Fruit fly (Drosophila melanogaster) whole organism, embryonic: ENCODE data around the gene Pxd.

Source experiments
- Atf3 ChIP-seq: fragments of 200-800 bp; sonication (Bioruptor generic); optimal IDR thresholded peaks from 3 replicates; lab custom pipeline; 2016; ENCODE audit warnings: missing biosample characterization, missing genetic modification characterization
- Bgb ChIP-seq: fragments of 200-800 bp; sonication (Bioruptor generic); IDR thresholded peaks from 2 replicates; pipeline ENCODE4 v1.3.6; 2022; ENCODE audit warnings: missing biosample characterization, missing genetic modification characterization; ENCODE audit not compliant: partially characterized antibody
- Blimp-1 ChIP-seq: fragments of 200-800 bp; sonication (Bioruptor generic); optimal IDR thresholded peaks from 3 replicates; lab custom pipeline; 2018; ENCODE audit warnings: missing biosample characterization, missing genetic modification characterization, mild to moderate bottlenecking, moderate library complexity, missing genetic modification reagents
- CG10209 ChIP-seq: fragments of 200-800 bp; sonication (Bioruptor generic); optimal IDR thresholded peaks from 3 replicates; lab custom pipeline; 2017; ENCODE audit warnings: missing biosample characterization, mild to moderate bottlenecking, missing genetic modification characterization, missing genetic modification reagents
- CG10543 ChIP-seq: fragments of 200-800 bp; sonication (Bioruptor generic); optimal IDR thresholded peaks from 3 replicates; lab custom pipeline; 2017; ENCODE audit warnings: missing biosample characterization, mild to moderate bottlenecking, missing genetic modification characterization, moderate library complexity
- CG10979 ChIP-seq: fragments of 200-800 bp; sonication (Bioruptor generic); optimal IDR thresholded peaks from 2 replicates; lab custom pipeline; 2018; ENCODE audit warnings: missing biosample characterization, mild to moderate bottlenecking, missing genetic modification characterization, moderate library complexity
- CG1233 ChIP-seq: fragments of 200-800 bp; sonication (Bioruptor generic); optimal IDR thresholded peaks from 4 replicates; lab custom pipeline; 2018; ENCODE audit warnings: missing biosample characterization, mild to moderate bottlenecking, missing genetic modification characterization
- CG13287 ChIP-seq: fragments of 200-800 bp; sonication (Bioruptor generic); IDR thresholded peaks from 2 replicates; pipeline ENCODE4 v1.3.6; 2022; ENCODE audit warnings: missing biosample characterization, missing genetic modification characterization; ENCODE audit not compliant: partially characterized antibody
- CG15601 ChIP-seq: fragments of 200-800 bp; sonication (Bioruptor generic); optimal IDR thresholded peaks from 3 replicates; lab custom pipeline; 2019; ENCODE audit warnings: missing biosample characterization, mild to moderate bottlenecking, missing genetic modification characterization, moderate library complexity
- CG16815 ChIP-seq: fragments of 200-800 bp; sonication (Bioruptor generic); optimal IDR thresholded peaks from 3 replicates; lab custom pipeline; 2017; ENCODE audit warnings: missing biosample characterization, mild to moderate bottlenecking, missing genetic modification characterization
- CG1832 ChIP-seq: fragments of 200-800 bp; sonication (Bioruptor generic); optimal IDR thresholded peaks from 2 replicates; lab custom pipeline; 2017; ENCODE audit warnings: missing biosample characterization, mild to moderate bottlenecking, missing genetic modification characterization, inconsistent platforms
- CG18764 ChIP-seq: fragments of 200-800 bp; sonication (Bioruptor generic); optimal IDR thresholded peaks from 3 replicates; lab custom pipeline; 2016; ENCODE audit warnings: missing biosample characterization, missing genetic modification characterization
- CG2889 ChIP-seq: fragments of 200-800 bp; sonication (Bioruptor generic); IDR thresholded peaks from 3 replicates; pipeline ENCODE4 v1.3.6; 2022; ENCODE audit warnings: missing biosample characterization, missing genetic modification characterization
- CG30431 ChIP-seq: fragments of 200-800 bp; sonication (Bioruptor generic); optimal IDR thresholded peaks from 2 replicates; lab custom pipeline; 2017; ENCODE audit warnings: missing biosample characterization, missing genetic modification characterization
- CG31388 ChIP-seq: fragments of 200-800 bp; sonication (Bioruptor generic); optimal IDR thresholded peaks from 2 replicates; lab custom pipeline; 2016; ENCODE audit warnings: missing biosample characterization, missing genetic modification characterization
- CG32772 ChIP-seq: fragments of 200-800 bp; sonication (Bioruptor generic); IDR thresholded peaks from 2 replicates; pipeline ENCODE4 v1.3.6; 2022; ENCODE audit warnings: missing biosample characterization, missing genetic modification characterization
- CG4404 ChIP-seq: fragments of 200-800 bp; sonication (Bioruptor generic); IDR thresholded peaks from 2 replicates; pipeline ENCODE4 v1.3.6; 2022; ENCODE audit warnings: missing biosample characterization, missing genetic modification characterization
- CG5180 ChIP-seq: fragments of 200-800 bp; sonication (Bioruptor generic); optimal IDR thresholded peaks from 3 replicates; lab custom pipeline; 2017; ENCODE audit warnings: missing biosample characterization, missing genetic modification characterization, mild to moderate bottlenecking, moderate library complexity, missing genetic modification reagents
- CG6854 ChIP-seq: fragments of 200-800 bp; sonication (Bioruptor generic); optimal IDR thresholded peaks from 3 replicates; lab custom pipeline; 2017; ENCODE audit warnings: missing biosample characterization, mild to moderate bottlenecking, missing genetic modification characterization
- CG7372 ChIP-seq: fragments of 200-800 bp; sonication (Bioruptor generic); IDR thresholded peaks from 2 replicates; pipeline ENCODE4 v1.3.6; 2022; ENCODE audit warnings: missing biosample characterization, missing genetic modification characterization
- CG8924 ChIP-seq: fragments of 200-800 bp; optimal IDR thresholded peaks from 3 replicates; lab custom pipeline; 2019; ENCODE audit warnings: missing biosample characterization, mild to moderate bottlenecking, missing genetic modification characterization, moderate library complexity
- CG9817 ChIP-seq: fragments of 200-800 bp; sonication (Bioruptor generic); optimal IDR thresholded peaks from 2 replicates; lab custom pipeline; 2018; ENCODE audit warnings: missing biosample characterization, mild to moderate bottlenecking, missing genetic modification characterization, moderate library complexity
- CTCF ChIP-seq: fragments of 200-800 bp; sonication (Bioruptor generic); optimal IDR thresholded peaks from 2 replicates; lab custom pipeline; 2017; ENCODE audit warnings: missing biosample characterization, mild to moderate bottlenecking, missing genetic modification characterization, moderate library complexity
- D19A ChIP-seq: fragments of 200-800 bp; optimal IDR thresholded peaks from 3 replicates; lab custom pipeline; 2019; ENCODE audit warnings: missing biosample characterization, mild to moderate bottlenecking, missing genetic modification characterization, moderate library complexity
- D19B ChIP-seq: fragments of 200-800 bp; sonication (Bioruptor generic); optimal IDR thresholded peaks from 2 replicates; lab custom pipeline; 2017; ENCODE audit warnings: missing biosample characterization, mild to moderate bottlenecking, missing genetic modification characterization
- Dbx ChIP-seq: fragments of 200-800 bp; sonication (Bioruptor generic); IDR thresholded peaks from 3 replicates; pipeline ENCODE4 v1.3.6; 2022; ENCODE audit warnings: missing biosample characterization, missing genetic modification characterization
- ERR ChIP-seq: fragments of 200-800 bp; sonication (Bioruptor generic); optimal IDR thresholded peaks from 2 replicates; lab custom pipeline; 2016; ENCODE audit warnings: missing biosample characterization, missing genetic modification characterization
- HLH3B ChIP-seq: fragments of 200-800 bp; sonication (Bioruptor generic); IDR thresholded peaks from 2 replicates; pipeline ENCODE4 v1.3.6; 2022; ENCODE audit warnings: missing biosample characterization, missing genetic modification characterization
- Max ChIP-seq: fragments of 200-800 bp; sonication (Bioruptor generic); optimal IDR thresholded peaks from 2 replicates; lab custom pipeline; 2016; ENCODE audit warnings: missing biosample characterization, mild to moderate bottlenecking, missing genetic modification characterization
- Nf-YC ChIP-seq: fragments of 200-800 bp; optimal IDR thresholded peaks from 3 replicates; lab custom pipeline; 2019; ENCODE audit warnings: missing biosample characterization, mild to moderate bottlenecking, missing genetic modification characterization, moderate library complexity
- Scr ChIP-seq: fragments of 200-800 bp; sonication (Bioruptor generic); IDR thresholded peaks from 2 replicates; pipeline ENCODE4 v1.3.6; 2022; ENCODE audit warnings: missing biosample characterization, missing genetic modification characterization; ENCODE audit not compliant: partially characterized antibody
- Six4 ChIP-seq: fragments of 200-800 bp; sonication (Bioruptor generic); optimal IDR thresholded peaks from 2 replicates; lab custom pipeline; 2016; ENCODE audit warnings: missing biosample characterization, missing genetic modification characterization
- cad ChIP-seq: fragments of >200 bp; optimal IDR thresholded peaks from 2 replicates; lab custom pipeline; 2017; ENCODE audit warnings: missing biosample characterization, missing genetic modification characterization
- dmrt99B ChIP-seq: fragments of 200-800 bp; sonication (Bioruptor generic); optimal IDR thresholded peaks from 2 replicates; lab custom pipeline; 2018; ENCODE audit warnings: missing biosample characterization, mild to moderate bottlenecking, missing genetic modification characterization, moderate library complexity
- gfzf ChIP-seq: fragments of 200-800 bp; sonication (Bioruptor generic); optimal IDR thresholded peaks from 2 replicates; lab custom pipeline; 2016; ENCODE audit warnings: missing biosample characterization, mild to moderate bottlenecking, missing genetic modification characterization, moderate library complexity
- ham ChIP-seq: fragments of 200-800 bp; sonication (Bioruptor generic); IDR thresholded peaks from 2 replicates; pipeline ENCODE4 v1.3.6; 2022; ENCODE audit warnings: missing biosample characterization, missing genetic modification characterization
- klu ChIP-seq: fragments of 200-800 bp; sonication (Bioruptor generic); IDR thresholded peaks from 2 replicates; pipeline ENCODE4 v1.3.6; 2022; ENCODE audit warnings: missing biosample characterization, missing genetic modification characterization
- knrl ChIP-seq: fragments of 200-800 bp; sonication (Bioruptor generic); IDR thresholded peaks from 3 replicates; pipeline ENCODE4 v1.3.6; 2022; ENCODE audit warnings: missing biosample characterization, missing genetic modification characterization; ENCODE audit not compliant: partially characterized antibody
- lab ChIP-seq: fragments of 200-800 bp; sonication (Bioruptor generic); optimal IDR thresholded peaks from 3 replicates; lab custom pipeline; 2017; ENCODE audit warnings: missing biosample characterization, missing genetic modification characterization, mild to moderate bottlenecking, moderate library complexity, missing genetic modification reagents
- onecut ChIP-seq: fragments of 200-800 bp; sonication (Bioruptor generic); IDR thresholded peaks from 2 replicates; pipeline ENCODE4 v1.3.6; 2022; ENCODE audit warnings: missing biosample characterization, missing genetic modification characterization
- p53 ChIP-seq: fragments of 200-800 bp; sonication (Bioruptor generic); optimal IDR thresholded peaks from 2 replicates; lab custom pipeline; 2016; ENCODE audit warnings: missing biosample characterization, missing genetic modification characterization
- peb ChIP-seq: fragments of 200-800 bp; sonication (Bioruptor generic); IDR thresholded peaks from 2 replicates; pipeline ENCODE4 v1.3.6; 2022; ENCODE audit warnings: missing biosample characterization, missing genetic modification characterization
- pfk ChIP-seq: fragments of 200-800 bp; sonication (Bioruptor generic); optimal IDR thresholded peaks from 2 replicates; lab custom pipeline; 2018; ENCODE audit warnings: missing biosample characterization, mild to moderate bottlenecking, missing genetic modification characterization, moderate library complexity
- schlank ChIP-seq: fragments of 200-800 bp; sonication (Bioruptor generic); optimal IDR thresholded peaks from 2 replicates; lab custom pipeline; 2018; ENCODE audit warnings: missing biosample characterization, mild to moderate bottlenecking, missing genetic modification characterization
- seq ChIP-seq: fragments of 200-800 bp; sonication (Bioruptor generic); IDR thresholded peaks from 2 replicates; pipeline ENCODE4 v1.3.6; 2022; ENCODE audit warnings: missing biosample characterization, missing genetic modification characterization
- sob ChIP-seq: fragments of 200-800 bp; sonication (Bioruptor generic); IDR thresholded peaks from 2 replicates; pipeline ENCODE4 v1.3.6; 2022; ENCODE audit warnings: missing biosample characterization, missing genetic modification characterization
- tup ChIP-seq: fragments of 200-800 bp; sonication (Bioruptor generic); optimal IDR thresholded peaks from 2 replicates; lab custom pipeline; 2016; ENCODE audit warnings: missing biosample characterization, mild to moderate bottlenecking, missing genetic modification characterization, moderate library complexity
- twi ChIP-seq: fragments of 200-800 bp; optimal IDR thresholded peaks from 2 replicates; lab custom pipeline; 2019; ENCODE audit warnings: missing biosample characterization, mild to moderate bottlenecking, missing genetic modification characterization, moderate library complexity
- unc-4 ChIP-seq: fragments of 200-800 bp; sonication (Bioruptor generic); IDR thresholded peaks from 2 replicates; pipeline ENCODE4 v1.3.6; 2022; ENCODE audit warnings: missing biosample characterization, missing genetic modification characterization; ENCODE audit not compliant: partially characterized antibody

Pxd gene

dm6 chr3R:17002218-17003110 is 11.9 kb upstream of the Pxd start, which contains the start of the genes Sf3a1 and Irc (continued):
- TF ChIP-seq D19B (no peak), pfk (GFP tag; lab: Kevin White, UChicago) (no peak), CG1832 (no peak), CG32772 (GFP tag; lab: Robert Waterston, UW) (no peak), cad (GFP tag; lab: Kevin White, UChicago) (no peak), CG13287 (peak; percentile 98), HLH3B (GFP tag; lab: Robert Waterston, UW) (no peak), Scr (GFP tag; lab: Robert Waterston, UW) (peak; percentile 94), sob (GFP tag; lab: Robert Waterston, UW) (peak; percentile 39; the same call in 1 of the 2 replicates), peb (no peak), twi (tag; lab: Kevin White, UChicago) (no peak), p53 (GFP tag; lab: Kevin White, UChicago) (peak; percentile 53), D19A (no peak), CG4404 (GFP tag; lab: Robert Waterston, UW) (no peak), CG30431 (GFP tag; lab: Kevin White, UChicago) (no peak), Dbx (GFP tag; lab: Robert Waterston, UW) (peak; percentile 48; the same call in 1 of the 3 replicates), CG1233 (GFP tag; lab: Kevin White, UChicago) (no peak), ham (GFP tag; lab: Robert Waterston, UW) (no peak), seq (GFP tag; lab: Robert Waterston, UW) (no peak), Max (GFP tag; lab: Kevin White, UChicago) (no peak), klu (GFP tag; lab: Robert Waterston, UW) (no peak), CG15601 (peak; percentile 2), lab (GFP tag; lab: Kevin White, UChicago) (no peak), CG9817 (tag; lab: Kevin White, UChicago) (peak; percentile 8), CG8924 (tag; lab: Kevin White, UChicago) (no peak), CG2889 (no peak), Bgb (peak; percentile 98), CG6854 (GFP tag; lab: Kevin White, UChicago) (no peak), onecut (GFP tag; lab: Robert Waterston, UW) (no peak), CG10979 (no peak), unc-4 (GFP tag; lab: Robert Waterston, UW) (peak; percentile 96), tup (GFP tag; lab: Kevin White, UChicago) (no peak), CG31388 (GFP tag; lab: Kevin White, UChicago) (no peak), CG10209 (GFP tag; lab: Kevin White, UChicago) (no peak), CG16815 (GFP tag; lab: Kevin White, UChicago) (no peak), dmrt99B (tag; lab: Kevin White, UChicago) (no peak), schlank (tag; lab: Kevin White, UChicago) (no peak), Nf-YC (tag; lab: Kevin White, UChicago) (peak; percentile 22), CTCF (GFP tag; lab: Kevin White, UChicago) (no peak), CG7372 (GFP tag; lab: Robert Waterston, UW) (no peak), Blimp-1 (no peak), CG5180 (no peak), Atf3 (GFP tag; lab: Kevin White, UChicago) (no peak), CG10543 (GFP tag; lab: Kevin White, UChicago) (peak; percentile 78), Six4 (GFP tag; lab: Kevin White, UChicago) (no peak), knrl (GFP tag; lab: Robert Waterston, UW) (peak; percentile 95), ERR (GFP tag; lab: Kevin White, UChicago) (peak; percentile 25), CG18764 (no peak), gfzf (peak; percentile 52)
